Fruit fly (Drosophila melanogaster): Measurements from ENCODE around the gene NANS.

The NANS gene

dm6 chr3R:12408160-12408559 lies 18.2 kb upstream of the NANS start, which contains the start of gene CG5196:
Gene CG5196, plus strand, starts transcription at chr3R:12408316.
- TF ChIP-seq Eip75B (GFP tag; optimal IDR thresholded peaks at IDR 0.05) (no peak), Sox14 (GFP tag; optimal IDR thresholded peaks at IDR 0.05) (peak; percentile 4), CG10631 (GFP tag; optimal IDR thresholded peaks at IDR 0.05) (no peak), Eip78C (GFP tag) (peak; percentile 67), Ets21C (GFP tag; optimal IDR thresholded peaks at IDR 0.05) (no peak), CG15336 (GFP tag; IDR thresholded peaks at IDR 0.05) (0 out of 2 replicates have a peak, but pooled peaks have one; percentile 25), Ets96B (tag; optimal IDR thresholded peaks at IDR 0.05) (peak; percentile 10), dac (GFP tag; optimal IDR thresholded peaks at IDR 0.05) (no peak), cyc (GFP tag; optimal IDR thresholded peaks at IDR 0.05) (no peak), esn (GFP tag; optimal IDR thresholded peaks at IDR 0.05) (peak; percentile 25), CG11294 (GFP tag; IDR thresholded peaks at IDR 0.05) (no peak), fkh (GFP tag; optimal IDR thresholded peaks at IDR 0.05) (peak; percentile 93), CG6854 (GFP tag; optimal IDR thresholded peaks at IDR 0.05) (peak; percentile 25), ss (GFP tag; optimal IDR thresholded peaks at IDR 0.05) (peak in 1 of 2 experiments; percentile 38), fd59A (GFP tag; optimal IDR thresholded peaks at IDR 0.05) (no peak), Eip93F (GFP tag; optimal IDR thresholded peaks at IDR 0.05) (no peak), CG31627 (GFP tag; optimal IDR thresholded peaks at IDR 0.05) (no peak), CG6163 (GFP tag; IDR thresholded peaks at IDR 0.05) (peak; percentile 20; the same call in 1 of the 3 replicates), topi (GFP tag; optimal IDR thresholded peaks at IDR 0.05) (no peak)

dm6 chr3R:12411449-12411848 lies 14.9 kb upstream of the NANS start:
- no peak for TF ChIP-seq dac (GFP tag; optimal IDR thresholded peaks at IDR 0.05)
- no peak for TF ChIP-seq CG34406 (GFP tag; optimal IDR thresholded peaks at IDR 0.05)
- no peak for TF ChIP-seq CG6163 (GFP tag; IDR thresholded peaks at IDR 0.05)
- TF ChIP-seq CG6792 (GFP tag; optimal IDR thresholded peaks at IDR 0.05): no peak
- TF ChIP-seq topi (GFP tag; optimal IDR thresholded peaks at IDR 0.05): no peak
- no peak for TF ChIP-seq CG6808 (GFP tag; optimal IDR thresholded peaks at IDR 0.05)
- no peak for TF ChIP-seq net (GFP tag; optimal IDR thresholded peaks at IDR 0.05)
- TF ChIP-seq Eip78C (GFP tag): no peak
- no peak for TF ChIP-seq vri (GFP tag; optimal IDR thresholded peaks at IDR 0.05)
- TF ChIP-seq CG3032 (tag; optimal IDR thresholded peaks at IDR 0.05): no peak
- no peak for TF ChIP-seq CG6276 (GFP tag; optimal IDR thresholded peaks at IDR 0.05)
- no peak for TF ChIP-seq Ets96B (tag; optimal IDR thresholded peaks at IDR 0.05)
- no peak for TF ChIP-seq CG15336 (GFP tag; IDR thresholded peaks at IDR 0.05)
- no peak for TF ChIP-seq acj6 (GFP tag; optimal IDR thresholded peaks at IDR 0.05)
- TF ChIP-seq fd59A (GFP tag; optimal IDR thresholded peaks at IDR 0.05): no peak
- TF ChIP-seq CG8319 (GFP tag; optimal IDR thresholded peaks at IDR 0.05): no peak
- no peak for TF ChIP-seq Blimp-1 (GFP tag; optimal IDR thresholded peaks at IDR 0.05)
- TF ChIP-seq CG1621 (tag; optimal IDR thresholded peaks at IDR 0.05): no peak
- no peak for TF ChIP-seq CG7368 (GFP tag; optimal IDR thresholded peaks at IDR 0.05)

dm6 chr3R:12413274-12413958 lies 13.0 kb upstream of the NANS start, which contains the start of the genes Dip-C and pps:
Gene Dip-C, minus strand, starts transcription at chr3R:12413759.
Gene pps, plus strand, starts transcription at chr3R:12413828.
- TF ChIP-seq CG6854 (GFP tag; optimal IDR thresholded peaks at IDR 0.05): peak; percentile 51
- TF ChIP-seq fd85E (GFP tag; optimal IDR thresholded peaks at IDR 0.05): no peak
- TF ChIP-seq Sox14 (GFP tag; optimal IDR thresholded peaks at IDR 0.05): peak; percentile 63
- peak; percentile 32 for TF ChIP-seq esn (GFP tag; optimal IDR thresholded peaks at IDR 0.05)
- no peak for TF ChIP-seq CG16779 (tag; optimal IDR thresholded peaks at IDR 0.05)
- no peak for TF ChIP-seq acj6 (GFP tag; optimal IDR thresholded peaks at IDR 0.05)
- peak; percentile 10 for TF ChIP-seq CG3032 (tag; optimal IDR thresholded peaks at IDR 0.05)
- no peak for TF ChIP-seq CG1621 (tag; optimal IDR thresholded peaks at IDR 0.05)

- no peak for TF ChIP-seq Sox15 (GFP tag; optimal IDR thresholded peaks at IDR 0.05)
- TF ChIP-seq esn (GFP tag; optimal IDR thresholded peaks at IDR 0.05): peak; percentile 28
Observed at dm6 chr3R:12422379-12422975, 3.9 kb upstream of the NANS start, which contains the start of the genes Scgbeta and CG17202. Gene Scgbeta, minus strand, starts transcription at chr3R:12422429. Gene CG17202, plus strand, starts transcription at chr3R:12422768.
